Fruit fly (Drosophila melanogaster) Kc167 (cell line): ENCODE results near the gene CtBP.

ENCODE experiments used
- Sin3A ChIP-seq: fragments of >200 bp; optimal IDR thresholded peaks from 2 replicates; lab custom pipeline; 2018; ENCODE audit warnings: missing external identifiers
- h ChIP-seq: fragments of >200 bp; optimal IDR thresholded peaks from 3 replicates; lab custom pipeline; 2018; ENCODE audit warnings: missing external identifiers
- insv ChIP-seq: fragments of >200 bp; optimal IDR thresholded peaks from 3 replicates; lab custom pipeline; 2018; ENCODE audit warnings: missing external identifiers
- psq ChIP-seq: fragments of >200 bp; optimal IDR thresholded peaks from 2 replicates; lab custom pipeline; 2017; ENCODE audit warnings: missing external identifiers
- ttk ChIP-seq: sonication (Bioruptor generic); optimal IDR thresholded peaks from 2 replicates; lab custom pipeline; 2017; ENCODE audit warnings: missing external identifiers

- TF ChIP-seq h (lab: Kevin White, UChicago) (no peak), ttk (no peak), psq (lab: Kevin White, UChicago) (no peak), Sin3A (lab: Kevin White, UChicago) (no peak), insv (lab: Kevin White, UChicago) (no peak)
These were observed 16.4 kb upstream of the CtBP start, which contains the start of gene yellow-f2 for dm6 chr3R:12995047-12995446.
